Worm (Caenorhabditis elegans): ENCODE measurements around the gene Y53G8AM.8.

DNA sequence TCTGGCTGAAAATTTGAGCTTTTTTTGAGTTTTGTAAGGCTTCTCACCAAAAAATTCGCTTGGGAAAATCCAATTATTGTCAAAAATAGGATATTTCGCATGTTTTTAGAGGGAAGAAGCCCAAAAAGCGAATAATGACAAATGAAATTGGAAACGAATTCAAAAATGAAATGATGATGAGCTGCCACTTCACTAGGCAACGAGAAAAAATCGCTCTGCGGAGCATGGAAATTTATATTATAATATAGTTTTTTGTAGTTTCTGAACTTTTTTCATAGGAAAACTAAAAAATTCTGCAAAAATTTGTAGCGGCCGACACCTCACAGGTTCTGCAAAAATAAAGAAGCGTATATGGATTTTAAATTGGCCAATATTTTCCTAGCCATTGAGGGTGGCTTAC, 25.5 kb downstream of the Y53G8AM.8 start, which contains the start of gene Y53G8AL.3:
- TF ChIP-seq fkh-10 (GFP tag; optimal IDR thresholded peaks at IDR 0.05) (no peak), nhr-23 (tag; optimal IDR thresholded peaks at IDR 0.05) (no peak), ZK546.5 (tag; optimal IDR thresholded peaks at IDR 0.05) (no peak), skn-1 (tag; optimal IDR thresholded peaks at IDR 0.05) (no peak), nhr-77 (tag; optimal IDR thresholded peaks at IDR 0.05) (no peak), ceh-28 (tag; optimal IDR thresholded peaks at IDR 0.05) (no peak), ceh-9 (tag; optimal IDR thresholded peaks at IDR 0.05) (no peak), ama-1 (optimal IDR thresholded peaks at IDR 0.05) (no peak), daf-12 (tag; optimal IDR thresholded peaks at IDR 0.05) (no peak)

All from whole organism, L3 larva.